Worm (Caenorhabditis elegans) whole organism, early embryonic: ENCODE results near the gene F41E7.9.

Experiments used
- B0310.2 ChIP-seq: sonication (generic microtip); optimal IDR thresholded peaks from 2 replicates; lab custom pipeline; 2016; ENCODE audit warnings: mild to moderate bottlenecking, missing genetic modification characterization, missing compliant biosample characterization
- aly-1 ChIP-seq: sonication (generic microtip); optimal IDR thresholded peaks from 2 replicates; lab custom pipeline; 2016; ENCODE audit warnings: missing genetic modification characterization, missing compliant biosample characterization
- ama-1 ChIP-seq: fragments of 150-350 bp; optimal IDR thresholded peaks from 2 replicates; lab custom pipeline; 2014
- ceh-13 ChIP-seq: fragments of 200-800 bp; sonication (Bioruptor generic); optimal IDR thresholded peaks from 2 replicates; lab custom pipeline; 2018; ENCODE audit warnings: mild to moderate bottlenecking, missing genetic modification characterization, missing compliant biosample characterization
- ceh-36 ChIP-seq: sonication (generic microtip); optimal IDR thresholded peaks from 2 replicates; lab custom pipeline; 2016; ENCODE audit warnings: missing genetic modification characterization, inconsistent platforms, missing compliant biosample characterization
- ets-7 ChIP-seq: sonication (generic microtip); optimal IDR thresholded peaks from 2 replicates; lab custom pipeline; 2016; ENCODE audit warnings: missing genotype, missing genetic modification characterization, missing compliant biosample characterization
- flt-1 ChIP-seq: fragments of 200-800 bp; sonication (Bioruptor generic); IDR thresholded peaks from 2 replicates; pipeline ENCODE4 v1.3.6; 2022; ENCODE audit warnings: missing genetic modification characterization, missing compliant biosample characterization
- hmbx-1 ChIP-seq: sonication (generic microtip); optimal IDR thresholded peaks from 2 replicates; lab custom pipeline; 2016; ENCODE audit warnings: mild to moderate bottlenecking, missing genetic modification characterization, missing compliant biosample characterization
- hmg-4 ChIP-seq: fragments of 200-800 bp; sonication (Bioruptor generic); optimal IDR thresholded peaks from 2 replicates; lab custom pipeline; 2018; ENCODE audit warnings: mild to moderate bottlenecking, missing genetic modification characterization, missing compliant biosample characterization
- hnd-1 ChIP-seq: sonication (generic microtip); optimal IDR thresholded peaks from 2 replicates; lab custom pipeline; 2016; ENCODE audit warnings: missing genetic modification characterization, missing compliant biosample characterization
- pes-1 ChIP-seq: fragments of 200-800 bp; sonication (Bioruptor generic); IDR thresholded peaks from 2 replicates; pipeline ENCODE4 v1.3.6; 2022; ENCODE audit warnings: missing genetic modification reagents, missing genetic modification characterization, missing compliant biosample characterization
- sea-1 ChIP-seq: fragments of 200-800 bp; sonication (Bioruptor generic); conservative IDR thresholded peaks from 2 replicates; pipeline ENCODE4 v1.3.6; 2022; ENCODE audit warnings: missing genetic modification characterization, missing compliant biosample characterization
- tbx-11 ChIP-seq: fragments of 200-800 bp; sonication (Bioruptor generic); IDR thresholded peaks from 2 replicates; pipeline ENCODE4 v1.3.6; 2022; ENCODE audit warnings: missing genetic modification characterization, missing compliant biosample characterization

DNA sequence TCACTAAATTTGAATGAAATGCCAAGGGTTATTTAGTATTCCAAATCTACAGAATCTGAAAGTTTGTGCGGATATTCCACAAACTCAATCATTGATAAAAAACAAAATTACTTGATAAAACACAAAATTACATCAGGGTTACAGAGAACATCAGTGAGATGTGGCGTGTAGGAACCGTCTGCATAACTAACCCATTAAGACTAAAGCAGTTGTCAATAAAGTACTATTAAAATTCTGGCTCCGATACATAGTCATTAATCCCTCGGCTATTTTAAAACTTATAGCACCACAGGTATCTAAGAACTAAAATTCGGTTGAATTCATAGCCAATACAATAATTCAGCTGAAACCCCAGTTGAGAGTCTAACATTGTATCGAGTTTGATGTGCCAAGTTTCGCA, 23.0 kb upstream of the F41E7.9 start:
- TF ChIP-seq tbx-11 (GFP tag; lab: Robert Waterston, UW): no peak
- TF ChIP-seq ama-1 (lab: Kevin White, UChicago): no peak
- no peak for TF ChIP-seq flt-1 (GFP tag; lab: Robert Waterston, UW)
- no peak for TF ChIP-seq pes-1 (GFP tag; lab: Robert Waterston, UW)
- TF ChIP-seq hmbx-1: no peak
- no peak for TF ChIP-seq ceh-36 (tag; lab: Kevin White, UChicago)
- TF ChIP-seq ets-7 (tag; lab: Kevin White, UChicago): no peak
- TF ChIP-seq hmg-4 (GFP tag; lab: Kevin White, UChicago): no peak
- no peak for TF ChIP-seq B0310.2 (tag; lab: Kevin White, UChicago)
- no peak for TF ChIP-seq sea-1
- no peak for TF ChIP-seq aly-1 (tag; lab: Kevin White, UChicago)
- no peak for TF ChIP-seq hnd-1
- no peak for TF ChIP-seq ceh-13 (GFP tag; lab: Kevin White, UChicago)
